Worm (Caenorhabditis elegans): ENCODE data around the gene H28G03.3.

ce11 chrX:5179874-5180273, 46.3 kb downstream of the H28G03.3 start, which contains the start of gene sru-48:
- TF ChIP-seq snpc-4 (tag; optimal IDR thresholded peaks at IDR 0.05) (no peak), ceh-9 (tag; optimal IDR thresholded peaks at IDR 0.05) (no peak), nfya-1 (tag; optimal IDR thresholded peaks at IDR 0.05; ENCODE audit: insufficient read depth) (no peak), ama-1 (optimal IDR thresholded peaks at IDR 0.05) (no peak), ztf-11 (tag; optimal IDR thresholded peaks at IDR 0.05) (no peak), aly-2 (tag; optimal IDR thresholded peaks at IDR 0.05) (no peak), eor-1 (tag; optimal IDR thresholded peaks at IDR 0.05) (no peak), egl-27 (tag; optimal IDR thresholded peaks at IDR 0.05) (no peak), unc-62 (GFP tag; optimal IDR thresholded peaks at IDR 0.05) (no peak), nhr-12 (tag; optimal IDR thresholded peaks at IDR 0.05) (no peak), pqm-1 (tag; optimal IDR thresholded peaks at IDR 0.05) (no peak), R02D3.7 (tag; optimal IDR thresholded peaks at IDR 0.05) (no peak), pha-4 (tag; optimal IDR thresholded peaks at IDR 0.05) (no peak), sea-2 (GFP tag; optimal IDR thresholded peaks at IDR 0.05) (no peak)

All from whole organism, L3 larva.